Fruit fly (Drosophila melanogaster) whole organism, embryonic: ENCODE data around the gene rhea.

Source experiments
- Ada2b ChIP-seq: fragments of 200-800 bp; sonication (Bioruptor generic); IDR thresholded peaks from 2 replicates; pipeline ENCODE4 v1.3.6; 2022; ENCODE audit warnings: missing biosample characterization, missing genetic modification characterization
- Atf-2 ChIP-seq: fragments of 200-800 bp; sonication (Bioruptor generic); optimal IDR thresholded peaks from 2 replicates; lab custom pipeline; 2016; ENCODE audit warnings: missing biosample characterization, missing genetic modification characterization
- Atf6 ChIP-seq: fragments of 200-800 bp; sonication (Bioruptor generic); IDR thresholded peaks from 2 replicates; pipeline ENCODE4 v1.3.6; 2022; ENCODE audit warnings: missing biosample characterization, missing genetic modification characterization
- CG10147 ChIP-seq: fragments of 200-800 bp; sonication (Bioruptor generic); optimal IDR thresholded peaks from 2 replicates; lab custom pipeline; 2019; ENCODE audit warnings: missing biosample characterization, mild to moderate bottlenecking, missing genetic modification characterization, moderate library complexity
- CG10209 ChIP-seq: fragments of 200-800 bp; sonication (Bioruptor generic); optimal IDR thresholded peaks from 3 replicates; lab custom pipeline; 2017; ENCODE audit warnings: missing biosample characterization, mild to moderate bottlenecking, missing genetic modification characterization, missing genetic modification reagents
- CG10979 ChIP-seq: fragments of 200-800 bp; sonication (Bioruptor generic); optimal IDR thresholded peaks from 2 replicates; lab custom pipeline; 2018; ENCODE audit warnings: missing biosample characterization, mild to moderate bottlenecking, missing genetic modification characterization, moderate library complexity
- CG14014 ChIP-seq: fragments of 200-800 bp; sonication (Bioruptor generic); IDR thresholded peaks from 2 replicates; pipeline ENCODE4 v1.3.6; 2022; ENCODE audit warnings: missing biosample characterization, missing genetic modification characterization
- CG1602 ChIP-seq: fragments of 200-800 bp; sonication (Bioruptor generic); optimal IDR thresholded peaks from 3 replicates; lab custom pipeline; 2016; ENCODE audit warnings: missing biosample characterization, missing genetic modification characterization
- CG16779 ChIP-seq: fragments of 200-800 bp; sonication (Bioruptor generic); IDR thresholded peaks from 2 replicates; pipeline ENCODE4 v1.3.6; 2022; ENCODE audit warnings: missing biosample characterization, missing genetic modification characterization
- CG16813 ChIP-seq: fragments of 200-800 bp; sonication (Bioruptor generic); IDR thresholded peaks from 3 replicates; pipeline ENCODE4 v1.3.6; 2022; ENCODE audit warnings: missing biosample characterization, missing genetic modification characterization; ENCODE audit not compliant: partially characterized antibody
- CG17829 ChIP-seq: fragments of 200-800 bp; optimal IDR thresholded peaks from 2 replicates; lab custom pipeline; 2019; ENCODE audit warnings: missing biosample characterization, mild to moderate bottlenecking, missing genetic modification characterization, moderate library complexity
- CG18011 ChIP-seq: fragments of 200-800 bp; sonication (Bioruptor generic); optimal IDR thresholded peaks from 2 replicates; lab custom pipeline; 2017; ENCODE audit warnings: missing biosample characterization, missing genetic modification characterization, mild to moderate bottlenecking, moderate library complexity, missing genotype
- CG2712 ChIP-seq: fragments of 200-800 bp; optimal IDR thresholded peaks from 3 replicates; lab custom pipeline; 2019; ENCODE audit warnings: missing biosample characterization, mild to moderate bottlenecking, missing genetic modification characterization, moderate library complexity
- CG30403 ChIP-seq: fragments of 200-800 bp; sonication (Bioruptor generic); optimal IDR thresholded peaks from 3 replicates; lab custom pipeline; 2016; ENCODE audit warnings: missing biosample characterization, missing genetic modification characterization
- CG34422 ChIP-seq: fragments of 200-800 bp; sonication (Bioruptor generic); IDR thresholded peaks from 3 replicates; pipeline ENCODE4 v1.3.6; 2022; ENCODE audit warnings: missing biosample characterization, missing genetic modification characterization
- CG7556 ChIP-seq: fragments of 200-800 bp; sonication (Bioruptor generic); optimal IDR thresholded peaks from 2 replicates; lab custom pipeline; 2017; ENCODE audit warnings: missing biosample characterization, mild to moderate bottlenecking, missing genetic modification characterization
- CG8944 ChIP-seq: fragments of 200-800 bp; sonication (Bioruptor generic); optimal IDR thresholded peaks from 3 replicates; lab custom pipeline; 2016; ENCODE audit warnings: missing biosample characterization, missing genetic modification characterization
- CG9797 ChIP-seq: fragments of 200-800 bp; sonication (Bioruptor generic); optimal IDR thresholded peaks from 3 replicates; lab custom pipeline; 2018; ENCODE audit warnings: missing biosample characterization, mild to moderate bottlenecking, missing genetic modification characterization
- D ChIP-seq, 2 experiments: fragments of 200-800 bp in 1 of 2; fragments of >200 bp in 1 of 2; sonication (Bioruptor generic) in 1 of 2; optimal IDR thresholded peaks; 2 replicates in 1 of 2; 3 replicates in 1 of 2; lab custom pipeline; 2017; ENCODE audit warnings: mild to moderate bottlenecking in 1 of 2, missing biosample characterization in 1 of 2, missing genetic modification characterization in 1 of 2, missing genetic modification reagents in 1 of 2
- Dfd ChIP-seq, 2 experiments: fragments of >200 bp; optimal IDR thresholded peaks; 2 replicates each; lab custom pipeline; 2017; ENCODE audit warnings: missing biosample characterization in 2 of 2, missing genetic modification characterization in 2 of 2
- Hr51 ChIP-seq, 2 experiments: fragments of 200-800 bp; sonication (Bioruptor generic); optimal IDR thresholded peaks; 2 replicates in 1 of 2; 3 replicates in 1 of 2; lab custom pipeline; 2016 to 2018; ENCODE audit warnings: missing biosample characterization in 2 of 2, missing genetic modification characterization in 2 of 2, mild to moderate bottlenecking in 1 of 2, moderate library complexity in 1 of 2
- Lim3 ChIP-seq: fragments of 200-800 bp; sonication (Bioruptor generic); IDR thresholded peaks from 2 replicates; pipeline ENCODE4 v1.3.6; 2022; ENCODE audit warnings: missing biosample characterization, missing genetic modification characterization
- Max ChIP-seq: fragments of 200-800 bp; sonication (Bioruptor generic); optimal IDR thresholded peaks from 2 replicates; lab custom pipeline; 2016; ENCODE audit warnings: missing biosample characterization, mild to moderate bottlenecking, missing genetic modification characterization
- Med ChIP-seq: fragments of 200-800 bp; sonication (Bioruptor generic); peaks from one replicate; lab custom pipeline; 2016; ENCODE audit warnings: missing biosample characterization, missing genetic modification characterization, mild to moderate bottlenecking, inconsistent platforms, moderate library complexity
- Mes4 ChIP-seq: fragments of 200-800 bp; sonication (Bioruptor generic); optimal IDR thresholded peaks from 2 replicates; lab custom pipeline; 2016; ENCODE audit warnings: missing biosample characterization, missing genetic modification characterization
- Nf-YA ChIP-seq: fragments of 200-800 bp; sonication (Bioruptor generic); IDR thresholded peaks from 2 replicates; pipeline ENCODE4 v1.3.6; 2022; ENCODE audit warnings: missing biosample characterization, missing genetic modification characterization
- Oli ChIP-seq: fragments of 200-800 bp; sonication (Bioruptor generic); optimal IDR thresholded peaks from 2 replicates; lab custom pipeline; 2018; ENCODE audit warnings: missing biosample characterization, mild to moderate bottlenecking, missing genetic modification characterization, moderate library complexity
- Spps ChIP-seq: fragments of 200-800 bp; sonication (Bioruptor generic); optimal IDR thresholded peaks from 2 replicates; lab custom pipeline; 2018; ENCODE audit warnings: missing biosample characterization, mild to moderate bottlenecking, missing genetic modification characterization
- Usf ChIP-seq: fragments of 200-800 bp; sonication (Bioruptor generic); optimal IDR thresholded peaks from 2 replicates; lab custom pipeline; 2017; ENCODE audit warnings: missing genotype, missing biosample characterization, missing genetic modification characterization
- Xbp1 ChIP-seq: fragments of 200-800 bp; sonication (Bioruptor generic); optimal IDR thresholded peaks from 3 replicates; lab custom pipeline; 2016; ENCODE audit warnings: missing biosample characterization, mild to moderate bottlenecking, missing genetic modification characterization
- ac ChIP-seq: fragments of 200-800 bp; sonication (Bioruptor generic); optimal IDR thresholded peaks from 3 replicates; lab custom pipeline; 2017; ENCODE audit warnings: missing biosample characterization, mild to moderate bottlenecking, missing genetic modification characterization
- amos ChIP-seq: fragments of 200-800 bp; sonication (Bioruptor generic); IDR thresholded peaks from 2 replicates; pipeline ENCODE4 v1.3.6; 2022; ENCODE audit warnings: missing biosample characterization, missing genetic modification characterization; ENCODE audit not compliant: partially characterized antibody
- ap ChIP-seq: fragments of 200-800 bp; sonication (Bioruptor generic); IDR thresholded peaks from 2 replicates; pipeline ENCODE4 v1.3.6; 2022; ENCODE audit warnings: missing biosample characterization, missing genetic modification characterization
- ase ChIP-seq: fragments of 200-800 bp; sonication (Bioruptor generic); IDR thresholded peaks from 3 replicates; pipeline ENCODE4 v1.3.6; 2022; ENCODE audit warnings: missing biosample characterization, missing genetic modification characterization
- croc ChIP-seq: fragments of 200-800 bp; sonication (Bioruptor generic); conservative IDR thresholded peaks from 3 replicates; pipeline ENCODE4 v1.3.6; 2022; ENCODE audit warnings: missing biosample characterization, missing genetic modification characterization
- dmrt11E ChIP-seq: fragments of 200-800 bp; sonication (Bioruptor generic); optimal IDR thresholded peaks from 3 replicates; lab custom pipeline; 2018; ENCODE audit warnings: missing biosample characterization, mild to moderate bottlenecking, missing genetic modification characterization, moderate library complexity
- ems ChIP-seq: fragments of 200-800 bp; sonication (Bioruptor generic); optimal IDR thresholded peaks from 3 replicates; lab custom pipeline; 2016; ENCODE audit warnings: missing biosample characterization, missing genetic modification characterization
- ewg ChIP-seq: fragments of 200-800 bp; sonication (Bioruptor generic); optimal IDR thresholded peaks from 3 replicates; lab custom pipeline; 2017; ENCODE audit warnings: mild to moderate bottlenecking, missing biosample characterization, missing genetic modification reagents, missing genetic modification characterization
- fd96Cb ChIP-seq: fragments of 200-800 bp; sonication (Bioruptor generic); optimal IDR thresholded peaks from 2 replicates; lab custom pipeline; 2018; ENCODE audit warnings: missing biosample characterization, mild to moderate bottlenecking, missing genetic modification characterization, moderate library complexity
- gem ChIP-seq: fragments of 200-800 bp; sonication (Bioruptor generic); optimal IDR thresholded peaks from 2 replicates; lab custom pipeline; 2019; ENCODE audit warnings: missing biosample characterization, mild to moderate bottlenecking, missing genetic modification characterization, moderate library complexity
- nom ChIP-seq: fragments of 200-800 bp; sonication (Bioruptor generic); optimal IDR thresholded peaks from 2 replicates; lab custom pipeline; 2017; ENCODE audit warnings: missing biosample characterization, missing genetic modification characterization, mild to moderate bottlenecking, moderate library complexity, missing genetic modification reagents
- oc ChIP-seq: fragments of 200-800 bp; sonication (Bioruptor generic); optimal IDR thresholded peaks from 2 replicates; lab custom pipeline; 2018; ENCODE audit warnings: missing biosample characterization, mild to moderate bottlenecking, missing genetic modification characterization, moderate library complexity
- pita ChIP-seq: fragments of 200-800 bp; sonication (Bioruptor generic); optimal IDR thresholded peaks from 2 replicates; lab custom pipeline; 2017; ENCODE audit warnings: missing biosample characterization, mild to moderate bottlenecking, missing genetic modification characterization
- prd ChIP-seq, 3 experiments: fragments of >200 bp in 2 of 3; fragments of 200-800 bp in 1 of 3; sonication (Bioruptor generic) in 1 of 3; optimal IDR thresholded peaks in 2 of 3; IDR thresholded peaks in 1 of 3; 2 replicates in 2 of 3; 3 replicates in 1 of 3; pipeline versions ENCODE4 v1.3.6 to Lab custom; 2017 to 2022; ENCODE audit warnings: missing biosample characterization in 1 of 3, missing genetic modification characterization in 1 of 3
- psq ChIP-seq: fragments of 200-800 bp; sonication (Bioruptor generic); optimal IDR thresholded peaks from 2 replicates; lab custom pipeline; 2017; ENCODE audit warnings: missing biosample characterization, missing genetic modification characterization
- run ChIP-seq: fragments of 200-800 bp; sonication (Bioruptor generic); optimal IDR thresholded peaks from 3 replicates; lab custom pipeline; 2018; ENCODE audit warnings: missing biosample characterization, mild to moderate bottlenecking, missing genetic modification characterization
- sens ChIP-seq: fragments of 200-800 bp; sonication (Bioruptor generic); peaks from one replicate; lab custom pipeline; 2016; ENCODE audit warnings: missing biosample characterization, missing genetic modification characterization
- sqz ChIP-seq: fragments of 200-800 bp; sonication (Bioruptor generic); optimal IDR thresholded peaks from 3 replicates; lab custom pipeline; 2018; ENCODE audit warnings: missing biosample characterization, mild to moderate bottlenecking, missing genetic modification characterization
- tx ChIP-seq: fragments of 200-800 bp; sonication (Bioruptor generic); optimal IDR thresholded peaks from 2 replicates; lab custom pipeline; 2016; ENCODE audit warnings: missing biosample characterization, missing genetic modification characterization
- zfh2 ChIP-seq: fragments of 200-800 bp; sonication (Bioruptor generic); optimal IDR thresholded peaks from 2 replicates; lab custom pipeline; 2016; ENCODE audit warnings: missing biosample characterization, missing genetic modification characterization

The rhea gene

dm6 chr3L:8542213-8542612 lies 2.6 kb upstream of the rhea start (continued):
- TF ChIP-seq ase (GFP tag; lab: Robert Waterston, UW), result no peak
- peak; percentile 13 for TF ChIP-seq CG2712 (tag; lab: Kevin White, UChicago)
- peak; percentile 49 for TF ChIP-seq dmrt11E
- peak; percentile 42 for TF ChIP-seq CG10979 (tag; lab: Kevin White, UChicago)
- TF ChIP-seq psq (GFP tag; lab: Kevin White, UChicago), result no peak
- TF ChIP-seq CG30403 (GFP tag; lab: Kevin White, UChicago), result peak; percentile 17
- no peak for TF ChIP-seq CG8944
- TF ChIP-seq Hr51 (GFP tag; optimal IDR thresholded peaks at IDR 0.05; lab: Kevin White, UChicago), result peak in 1 of 2 experiments; percentile 27
- TF ChIP-seq croc (GFP tag; lab: Robert Waterston, UW), result no peak
- TF ChIP-seq tx, result no peak
- no peak for TF ChIP-seq CG34422
- no peak for TF ChIP-seq pita (GFP tag; lab: Kevin White, UChicago)
- TF ChIP-seq Nf-YA (GFP tag; lab: Robert Waterston, UW), result no peak
- no peak for TF ChIP-seq Atf6
- no peak for TF ChIP-seq zfh2 (GFP tag; lab: Kevin White, UChicago)
- no peak for TF ChIP-seq prd (optimal IDR thresholded peaks at IDR 0.05; lab: Kevin White, UChicago)
- TF ChIP-seq prd (GFP tag; IDR thresholded peaks at IDR 0.05; lab: Robert Waterston, UW), result 0 out of 3 replicates have a peak, but pooled peaks have one; percentile 40
- no peak for TF ChIP-seq CG16813 (GFP tag; lab: Robert Waterston, UW)
- no peak for TF ChIP-seq Ada2b
- TF ChIP-seq CG9797 (GFP tag; lab: Kevin White, UChicago), result no peak
- TF ChIP-seq gem (tag; lab: Kevin White, UChicago), result peak; percentile 55
- no peak for TF ChIP-seq Mes4
- TF ChIP-seq CG17829 (tag; lab: Kevin White, UChicago), result peak; percentile 20
- no peak for TF ChIP-seq Dfd (GFP tag; optimal IDR thresholded peaks at IDR 0.05; lab: Kevin White, UChicago)
- TF ChIP-seq Spps, result no peak
- no peak for TF ChIP-seq sqz
- TF ChIP-seq fd96Cb (tag; lab: Kevin White, UChicago), result no peak
- no peak for TF ChIP-seq CG10209
- TF ChIP-seq oc (tag; lab: Kevin White, UChicago), result no peak
- TF ChIP-seq ap (GFP tag; lab: Robert Waterston, UW), result peak; percentile 20; the same call in 1 of the 2 replicates
- no peak for TF ChIP-seq CG10147 (GFP tag; lab: Kevin White, UChicago)
- no peak for TF ChIP-seq Max (GFP tag; lab: Kevin White, UChicago)
- TF ChIP-seq Oli (tag; lab: Kevin White, UChicago), result peak; percentile 26
- no peak for TF ChIP-seq ewg (GFP tag; lab: Kevin White, UChicago)
- peak; percentile 72 for TF ChIP-seq Med (GFP tag; lab: Kevin White, UChicago)
- TF ChIP-seq Lim3 (GFP tag; lab: Robert Waterston, UW), result no peak
- no peak for TF ChIP-seq ems (GFP tag; lab: Kevin White, UChicago)
- TF ChIP-seq nom (GFP tag; lab: Kevin White, UChicago), result no peak
- TF ChIP-seq Xbp1 (GFP tag; lab: Kevin White, UChicago), result peak; percentile 12
- peak; percentile 52 for TF ChIP-seq sens (GFP tag; lab: Kevin White, UChicago)
- no peak for TF ChIP-seq Atf-2 (GFP tag; lab: Kevin White, UChicago)
- TF ChIP-seq CG18011 (GFP tag; lab: Kevin White, UChicago), result no peak
- TF ChIP-seq D (optimal IDR thresholded peaks at IDR 0.05; lab: Kevin White, UChicago), result no peak
- peak; percentile 13 for TF ChIP-seq D (GFP tag; optimal IDR thresholded peaks at IDR 0.05; lab: Kevin White, UChicago)
- no peak for TF ChIP-seq amos (GFP tag; lab: Robert Waterston, UW)
- no peak for TF ChIP-seq Usf (GFP tag; lab: Kevin White, UChicago)
- TF ChIP-seq ac (GFP tag; lab: Kevin White, UChicago), result no peak
- peak; percentile 12 for TF ChIP-seq CG1602 (GFP tag; lab: Kevin White, UChicago)
- TF ChIP-seq CG16779, result no peak
- no peak for TF ChIP-seq run
- TF ChIP-seq CG14014 (GFP tag; lab: Robert Waterston, UW), result no peak
- peak; percentile 7 for TF ChIP-seq CG7556 (GFP tag; lab: Kevin White, UChicago)
